Fruit fly (Drosophila melanogaster) whole organism, embryonic: ENCODE results near the gene CG7365.

Source experiments
- CG10366 ChIP-seq: fragments of 200-800 bp; sonication (Bioruptor generic); IDR thresholded peaks from 2 replicates; pipeline ENCODE4 v1.3.6; 2022; ENCODE audit warnings: missing biosample characterization, missing genetic modification characterization
- CG11093 ChIP-seq: fragments of 200-800 bp; sonication (Bioruptor generic); IDR thresholded peaks from 3 replicates; pipeline ENCODE4 v1.3.6; 2022; ENCODE audit warnings: missing biosample characterization, missing genetic modification characterization
- CG12299 ChIP-seq: fragments of 200-800 bp; sonication (Bioruptor generic); optimal IDR thresholded peaks from 2 replicates; lab custom pipeline; 2018; ENCODE audit warnings: missing biosample characterization, mild to moderate bottlenecking, missing genetic modification characterization
- CG12744 ChIP-seq: fragments of 200-800 bp; sonication (Bioruptor generic); optimal IDR thresholded peaks from 2 replicates; lab custom pipeline; 2016; ENCODE audit warnings: missing biosample characterization, missing genetic modification characterization
- CG13287 ChIP-seq: fragments of 200-800 bp; sonication (Bioruptor generic); IDR thresholded peaks from 2 replicates; pipeline ENCODE4 v1.3.6; 2022; ENCODE audit warnings: missing biosample characterization, missing genetic modification characterization; ENCODE audit not compliant: partially characterized antibody
- CG2116 ChIP-seq: fragments of 200-800 bp; sonication (Bioruptor generic); optimal IDR thresholded peaks from 3 replicates; lab custom pipeline; 2018; ENCODE audit warnings: missing biosample characterization, mild to moderate bottlenecking, missing genetic modification characterization
- CG3065 ChIP-seq: fragments of 200-800 bp; sonication (Bioruptor generic); optimal IDR thresholded peaks from 2 replicates; lab custom pipeline; 2016; ENCODE audit warnings: missing biosample characterization, missing genetic modification characterization
- CG3407 ChIP-seq: fragments of 200-800 bp; sonication (Bioruptor generic); optimal IDR thresholded peaks from 2 replicates; lab custom pipeline; 2018; ENCODE audit warnings: missing biosample characterization, mild to moderate bottlenecking, missing genetic modification characterization
- CG34224 ChIP-seq: fragments of 200-800 bp; sonication (Bioruptor generic); IDR thresholded peaks from 3 replicates; pipeline ENCODE4 v1.3.6; 2022; ENCODE audit warnings: missing biosample characterization, missing genetic modification characterization; ENCODE audit not compliant: partially characterized antibody
- CG42726 ChIP-seq: fragments of 200-800 bp; sonication (Bioruptor generic); IDR thresholded peaks from 2 replicates; pipeline ENCODE4 v1.3.6; 2022; ENCODE audit warnings: missing biosample characterization, missing genetic modification characterization; ENCODE audit not compliant: partially characterized antibody
- CG4617 ChIP-seq: fragments of 200-800 bp; sonication (Bioruptor generic); optimal IDR thresholded peaks from 3 replicates; lab custom pipeline; 2016; ENCODE audit warnings: missing biosample characterization, missing genetic modification characterization, borderline replicate concordance
- CG4820 ChIP-seq: fragments of 200-800 bp; sonication (Bioruptor generic); optimal IDR thresholded peaks from 3 replicates; lab custom pipeline; 2016; ENCODE audit warnings: missing biosample characterization, missing genetic modification characterization
- CG6254 ChIP-seq: fragments of 200-800 bp; sonication (Bioruptor generic); optimal IDR thresholded peaks from 3 replicates; lab custom pipeline; 2017; ENCODE audit warnings: mild to moderate bottlenecking, missing biosample characterization, missing genetic modification reagents, missing genetic modification characterization
- CG7271 ChIP-seq: fragments of 200-800 bp; sonication (Bioruptor generic); optimal IDR thresholded peaks from 2 replicates; lab custom pipeline; 2018; ENCODE audit warnings: missing biosample characterization, mild to moderate bottlenecking, missing genetic modification characterization, moderate library complexity
- CG9797 ChIP-seq: fragments of 200-800 bp; sonication (Bioruptor generic); optimal IDR thresholded peaks from 3 replicates; lab custom pipeline; 2018; ENCODE audit warnings: missing biosample characterization, mild to moderate bottlenecking, missing genetic modification characterization
- Dp ChIP-seq: fragments of 200-800 bp; sonication (Bioruptor generic); optimal IDR thresholded peaks from 2 replicates; lab custom pipeline; 2018; ENCODE audit warnings: missing biosample characterization, mild to moderate bottlenecking, missing genetic modification characterization, moderate library complexity
- E2f2 ChIP-seq: fragments of 200-800 bp; sonication (Bioruptor generic); IDR thresholded peaks from 2 replicates; pipeline ENCODE4 v1.3.6; 2022; ENCODE audit warnings: missing biosample characterization, missing genetic modification characterization
- Ets97D ChIP-seq: fragments of 200-800 bp; sonication (Bioruptor generic); optimal IDR thresholded peaks from 3 replicates; lab custom pipeline; 2016; ENCODE audit warnings: missing biosample characterization, missing genetic modification characterization
- H2.0 ChIP-seq: fragments of 200-800 bp; sonication (Bioruptor generic); IDR thresholded peaks from 2 replicates; pipeline ENCODE4 v1.3.6; 2022; ENCODE audit warnings: missing biosample characterization, missing genetic modification characterization
- Hey ChIP-seq: fragments of 200-800 bp; sonication (Bioruptor generic); optimal IDR thresholded peaks from 3 replicates; lab custom pipeline; 2018; ENCODE audit warnings: missing biosample characterization, mild to moderate bottlenecking, missing genetic modification characterization
- Hr51 ChIP-seq, 2 experiments: fragments of 200-800 bp; sonication (Bioruptor generic); optimal IDR thresholded peaks; 2 replicates in 1 of 2; 3 replicates in 1 of 2; lab custom pipeline; 2016 to 2018; ENCODE audit warnings: missing biosample characterization in 2 of 2, missing genetic modification characterization in 2 of 2, mild to moderate bottlenecking in 1 of 2, moderate library complexity in 1 of 2
- Lpt ChIP-seq: fragments of >200 bp; optimal IDR thresholded peaks from 2 replicates; lab custom pipeline; 2018; ENCODE audit warnings: missing biosample characterization, missing genetic modification characterization
- MBD-R2 ChIP-seq: fragments of 200-800 bp; sonication (Bioruptor generic); IDR thresholded peaks from 2 replicates; pipeline ENCODE4 v1.3.6; 2022; ENCODE audit warnings: missing biosample characterization, missing genetic modification characterization
- Med ChIP-seq: fragments of 200-800 bp; sonication (Bioruptor generic); peaks from one replicate; lab custom pipeline; 2016; ENCODE audit warnings: missing biosample characterization, missing genetic modification characterization, mild to moderate bottlenecking, inconsistent platforms, moderate library complexity
- Mrtf ChIP-seq: fragments of 200-800 bp; sonication (Bioruptor generic); IDR thresholded peaks from 3 replicates; pipeline ENCODE4 v1.3.6; 2022; ENCODE audit warnings: missing biosample characterization, missing genetic modification characterization
- Oaz ChIP-seq: fragments of 200-800 bp; sonication (Bioruptor generic); IDR thresholded peaks from 2 replicates; pipeline ENCODE4 v1.3.6; 2022; ENCODE audit warnings: missing biosample characterization, missing genetic modification characterization
- Opbp ChIP-seq: fragments of 200-800 bp; sonication (Bioruptor generic); IDR thresholded peaks from 3 replicates; pipeline ENCODE4 v1.3.6; 2022; ENCODE audit warnings: missing biosample characterization, missing genetic modification characterization; ENCODE audit not compliant: partially characterized antibody
- YL-1 ChIP-seq: fragments of 200-800 bp; sonication (Bioruptor generic); optimal IDR thresholded peaks from 3 replicates; lab custom pipeline; 2017; ENCODE audit warnings: missing biosample characterization, mild to moderate bottlenecking, missing genetic modification characterization
- abd-A ChIP-seq: fragments of 200-800 bp; sonication (Bioruptor generic); optimal IDR thresholded peaks from 3 replicates; lab custom pipeline; 2019; ENCODE audit warnings: missing biosample characterization, mild to moderate bottlenecking, missing genetic modification characterization, moderate library complexity
- amos ChIP-seq: fragments of 200-800 bp; sonication (Bioruptor generic); IDR thresholded peaks from 2 replicates; pipeline ENCODE4 v1.3.6; 2022; ENCODE audit warnings: missing biosample characterization, missing genetic modification characterization; ENCODE audit not compliant: partially characterized antibody
- bbx ChIP-seq: fragments of 200-800 bp; sonication (Bioruptor generic); IDR thresholded peaks from 2 replicates; pipeline ENCODE4 v1.3.6; 2022; ENCODE audit warnings: missing biosample characterization, missing genetic modification characterization; ENCODE audit not compliant: partially characterized antibody
- crc ChIP-seq: fragments of 200-800 bp; sonication (Bioruptor generic); optimal IDR thresholded peaks from 2 replicates; lab custom pipeline; 2016; ENCODE audit warnings: missing biosample characterization, missing genetic modification characterization
- crp ChIP-seq, 2 experiments: fragments of 200-800 bp; sonication (Bioruptor generic); optimal IDR thresholded peaks; 2 replicates in 1 of 2; 3 replicates in 1 of 2; lab custom pipeline; 2017; ENCODE audit warnings: missing biosample characterization in 2 of 2, missing genetic modification characterization in 2 of 2, mild to moderate bottlenecking in 1 of 2, moderate library complexity in 1 of 2
- dimm ChIP-seq: fragments of 200-800 bp; sonication (Bioruptor generic); IDR thresholded peaks from 2 replicates; pipeline ENCODE4 v1.3.6; 2022; ENCODE audit warnings: missing biosample characterization, missing genetic modification characterization
- gfzf ChIP-seq: fragments of 200-800 bp; sonication (Bioruptor generic); optimal IDR thresholded peaks from 2 replicates; lab custom pipeline; 2016; ENCODE audit warnings: missing biosample characterization, mild to moderate bottlenecking, missing genetic modification characterization, moderate library complexity
- h ChIP-seq: fragments of >200 bp; optimal IDR thresholded peaks from 2 replicates; lab custom pipeline; 2017
- jing ChIP-seq: fragments of 200-800 bp; sonication (Bioruptor generic); optimal IDR thresholded peaks from 2 replicates; lab custom pipeline; 2018; ENCODE audit warnings: missing biosample characterization, mild to moderate bottlenecking, missing genetic modification characterization
- klu ChIP-seq: fragments of 200-800 bp; sonication (Bioruptor generic); IDR thresholded peaks from 2 replicates; pipeline ENCODE4 v1.3.6; 2022; ENCODE audit warnings: missing biosample characterization, missing genetic modification characterization
- lbe ChIP-seq: fragments of 200-800 bp; sonication (Bioruptor generic); optimal IDR thresholded peaks from 2 replicates; lab custom pipeline; 2016; ENCODE audit warnings: missing biosample characterization, mild to moderate bottlenecking, missing genetic modification characterization
- lilli ChIP-seq: fragments of 200-800 bp; sonication (Bioruptor generic); optimal IDR thresholded peaks from 3 replicates; lab custom pipeline; 2016; ENCODE audit warnings: missing biosample characterization, missing genetic modification characterization
- lmd ChIP-seq: fragments of 200-800 bp; sonication (Bioruptor generic); IDR thresholded peaks from 2 replicates; pipeline ENCODE4 v1.3.6; 2022; ENCODE audit warnings: missing biosample characterization, missing genetic modification characterization
- luna ChIP-seq: fragments of 200-800 bp; sonication (Bioruptor generic); optimal IDR thresholded peaks from 2 replicates; lab custom pipeline; 2016; ENCODE audit warnings: missing biosample characterization, missing genetic modification characterization
- nom ChIP-seq: fragments of 200-800 bp; sonication (Bioruptor generic); optimal IDR thresholded peaks from 2 replicates; lab custom pipeline; 2017; ENCODE audit warnings: missing biosample characterization, missing genetic modification characterization, mild to moderate bottlenecking, moderate library complexity, missing genetic modification reagents
- p53 ChIP-seq: fragments of 200-800 bp; sonication (Bioruptor generic); optimal IDR thresholded peaks from 2 replicates; lab custom pipeline; 2016; ENCODE audit warnings: missing biosample characterization, missing genetic modification characterization
- pita ChIP-seq: fragments of 200-800 bp; sonication (Bioruptor generic); optimal IDR thresholded peaks from 2 replicates; lab custom pipeline; 2017; ENCODE audit warnings: missing biosample characterization, mild to moderate bottlenecking, missing genetic modification characterization
- pzg ChIP-seq: fragments of 200-800 bp; sonication (Bioruptor generic); optimal IDR thresholded peaks from 3 replicates; lab custom pipeline; 2018; ENCODE audit warnings: missing biosample characterization, mild to moderate bottlenecking, missing genetic modification characterization, moderate library complexity
- sob ChIP-seq: fragments of 200-800 bp; sonication (Bioruptor generic); IDR thresholded peaks from 2 replicates; pipeline ENCODE4 v1.3.6; 2022; ENCODE audit warnings: missing biosample characterization, missing genetic modification characterization
- sqz ChIP-seq: fragments of 200-800 bp; sonication (Bioruptor generic); optimal IDR thresholded peaks from 3 replicates; lab custom pipeline; 2018; ENCODE audit warnings: missing biosample characterization, mild to moderate bottlenecking, missing genetic modification characterization
- ttk ChIP-seq: fragments of 200-800 bp; sonication (Bioruptor generic); IDR thresholded peaks from 2 replicates; pipeline ENCODE4 v2.1.2; 2022; ENCODE audit warnings: missing biosample characterization, missing genetic modification characterization
- unc-4 ChIP-seq: fragments of 200-800 bp; sonication (Bioruptor generic); IDR thresholded peaks from 2 replicates; pipeline ENCODE4 v1.3.6; 2022; ENCODE audit warnings: missing biosample characterization, missing genetic modification characterization; ENCODE audit not compliant: partially characterized antibody
- zf30C ChIP-seq: fragments of 200-800 bp; sonication (Bioruptor generic); optimal IDR thresholded peaks from 3 replicates; lab custom pipeline; 2018; ENCODE audit warnings: missing biosample characterization, mild to moderate bottlenecking, missing genetic modification characterization

Gene CG7365

DNA sequence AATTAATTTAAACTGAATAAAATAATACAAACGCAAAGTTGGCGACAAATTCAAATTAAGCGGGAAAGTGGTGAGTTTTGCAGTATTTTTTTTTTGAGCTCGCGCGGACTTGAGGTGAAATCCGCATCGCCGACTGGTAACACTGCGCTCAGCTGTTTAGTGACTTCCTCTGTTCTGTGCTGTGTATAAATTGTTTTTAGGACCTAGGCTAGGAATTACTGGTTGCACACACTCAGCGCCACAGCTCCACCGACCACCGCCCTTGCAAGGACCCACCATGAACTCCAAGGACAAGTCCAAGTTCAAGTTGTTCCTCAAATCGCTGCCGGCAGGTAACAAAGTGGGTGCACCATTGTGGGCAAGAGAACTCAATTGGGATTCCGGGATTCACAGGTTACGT lies 1.9 kb upstream of the CG7365 start, which contains the start of gene gig (continued):
- no peak for TF ChIP-seq CG3407 (GFP tag; lab: Kevin White, UChicago)
- 0 out of 3 replicates have a peak, but pooled peaks have one; percentile 30 for TF ChIP-seq CG34224 (GFP tag; lab: Robert Waterston, UW)
- no peak for TF ChIP-seq lbe (GFP tag; lab: Kevin White, UChicago)
- TF ChIP-seq lilli (GFP tag; lab: Kevin White, UChicago) = no peak
- no peak for TF ChIP-seq pita
- no peak for TF ChIP-seq luna
- TF ChIP-seq amos = no peak
- no peak for TF ChIP-seq lmd (GFP tag; lab: Robert Waterston, UW)
- peak; percentile 91 for TF ChIP-seq E2f2 (GFP tag; lab: Robert Waterston, UW)
- TF ChIP-seq crp (GFP tag; optimal IDR thresholded peaks at IDR 0.05; lab: Kevin White, UChicago) = peak; percentile 16 to 89
- peak; percentile 81 for TF ChIP-seq Dp
- TF ChIP-seq H2.0 = no peak
- no peak for TF ChIP-seq YL-1 (GFP tag; lab: Kevin White, UChicago)
- TF ChIP-seq Oaz (GFP tag; lab: Robert Waterston, UW) = no peak
- TF ChIP-seq Lpt = no peak
- TF ChIP-seq Hr51 (GFP tag; optimal IDR thresholded peaks at IDR 0.05; lab: Kevin White, UChicago) = no peak
- TF ChIP-seq sqz (GFP tag; lab: Kevin White, UChicago) = no peak
- TF ChIP-seq CG11093 (GFP tag; lab: Robert Waterston, UW) = no peak
- no peak for TF ChIP-seq dimm
- peak; percentile 41 for TF ChIP-seq pzg (GFP tag; lab: Kevin White, UChicago)
- no peak for TF ChIP-seq CG12299 (tag; lab: Kevin White, UChicago)
- peak; percentile 19; the same call in 1 of the 2 replicates for TF ChIP-seq CG13287
- TF ChIP-seq CG2116 (GFP tag; lab: Kevin White, UChicago) = no peak
- no peak for TF ChIP-seq CG4820 (GFP tag; lab: Kevin White, UChicago)
- no peak for TF ChIP-seq sob (GFP tag; lab: Robert Waterston, UW)
- TF ChIP-seq jing (GFP tag; lab: Kevin White, UChicago) = no peak
- peak; percentile 91 for TF ChIP-seq MBD-R2 (GFP tag; lab: Robert Waterston, UW)
- TF ChIP-seq Mrtf (GFP tag; lab: Robert Waterston, UW) = no peak
- TF ChIP-seq CG3065 = no peak
- TF ChIP-seq Ets97D (GFP tag; lab: Kevin White, UChicago) = peak; percentile 33
- TF ChIP-seq CG10366 = no peak
- no peak for TF ChIP-seq CG42726 (GFP tag; lab: Robert Waterston, UW)
- TF ChIP-seq nom (GFP tag; lab: Kevin White, UChicago) = no peak
- no peak for TF ChIP-seq CG12744 (GFP tag; lab: Kevin White, UChicago)
- TF ChIP-seq Med (GFP tag; lab: Kevin White, UChicago) = peak; percentile 54
- no peak for TF ChIP-seq unc-4
- TF ChIP-seq abd-A (tag; lab: Kevin White, UChicago) = no peak
- TF ChIP-seq CG6254 (GFP tag; lab: Kevin White, UChicago) = no peak
- TF ChIP-seq p53 = no peak
- TF ChIP-seq CG9797 = peak; percentile 57
- TF ChIP-seq crc (GFP tag; lab: Kevin White, UChicago) = no peak
- peak; percentile 45 for TF ChIP-seq bbx
- TF ChIP-seq h = no peak
- TF ChIP-seq gfzf (GFP tag; lab: Kevin White, UChicago) = peak; percentile 69
- no peak for TF ChIP-seq klu
- no peak for TF ChIP-seq Hey (tag; lab: Kevin White, UChicago)
- TF ChIP-seq CG4617 (GFP tag; lab: Kevin White, UChicago) = no peak
- peak; percentile 70 for TF ChIP-seq zf30C (GFP tag; lab: Kevin White, UChicago)
- TF ChIP-seq CG7271 (tag; lab: Kevin White, UChicago) = no peak
- TF ChIP-seq Opbp = 0 out of 3 replicates have a peak, but pooled peaks have one; percentile 5
- TF ChIP-seq ttk (GFP tag; lab: Robert Waterston, UW) = no peak
